Fruit fly (Drosophila melanogaster): ENCODE results near the gene CG42460.

The CG42460 gene

DNA sequence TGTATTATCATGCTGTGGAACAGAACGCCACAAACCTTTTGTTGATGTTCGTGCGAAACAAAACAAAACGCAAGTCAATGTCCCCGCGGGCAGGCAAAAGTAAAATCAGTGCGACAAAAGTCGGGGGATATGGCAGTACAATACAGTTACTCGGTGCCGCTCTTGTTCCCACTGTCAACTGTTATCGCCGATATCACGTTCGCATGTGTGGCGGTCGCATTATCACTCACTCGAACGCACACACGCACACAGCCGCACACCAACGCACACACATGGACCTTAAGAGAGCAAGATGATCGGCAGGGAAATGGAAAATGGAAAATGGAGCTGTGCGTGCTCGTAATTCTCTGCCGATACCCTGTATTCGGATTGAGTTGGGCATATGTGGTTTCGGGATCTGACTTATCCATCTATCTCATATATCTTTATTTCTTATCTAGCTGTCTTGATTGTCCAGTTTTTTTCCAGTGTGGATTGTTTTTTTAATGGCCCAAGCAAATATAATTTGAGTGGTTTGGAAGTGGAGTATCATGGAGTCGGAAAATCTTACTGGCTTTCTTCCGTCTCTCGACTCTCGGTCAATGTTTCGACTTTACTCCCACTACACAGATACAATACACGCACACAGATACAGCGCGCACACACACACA lies 49.6 kb downstream of the CG42460 start (continued):
- TF ChIP-seq CG12155 (GFP tag; optimal IDR thresholded peaks at IDR 0.05) (peak; percentile 47), Xbp1 (GFP tag; optimal IDR thresholded peaks at IDR 0.05) (peak; percentile 80), CG14710 (tag; optimal IDR thresholded peaks at IDR 0.05) (peak; percentile 88), ind (GFP tag; optimal IDR thresholded peaks at IDR 0.05) (peak; percentile 78), CG4730 (GFP tag; IDR thresholded peaks at IDR 0.05) (peak; percentile 66; the same call in 1 of the 2 replicates), abd-A (tag; optimal IDR thresholded peaks at IDR 0.05) (no peak), Hr51 (GFP tag; optimal IDR thresholded peaks at IDR 0.05) (peak in 1 of 2 experiments; percentile 15), CG5245 (GFP tag; optimal IDR thresholded peaks at IDR 0.05) (peak; percentile 78), lov (optimal IDR thresholded peaks at IDR 0.05) (no peak), lov (GFP tag; IDR thresholded peaks at IDR 0.05) (peak; percentile 73; the same call in 1 of the 3 replicates), Rx (GFP tag; IDR thresholded peaks at IDR 0.05) (peak; percentile 79), sens (GFP tag) (peak; percentile 98), jing (GFP tag; optimal IDR thresholded peaks at IDR 0.05) (peak; percentile 29), CG10366 (GFP tag; IDR thresholded peaks at IDR 0.05) (peak; percentile 75), CG12219 (GFP tag; optimal IDR thresholded peaks at IDR 0.05) (peak; percentile 39), chinmo (GFP tag; IDR thresholded peaks at IDR 0.05; ENCODE audit: partially characterized antibody) (no peak), fd102C (GFP tag; optimal IDR thresholded peaks at IDR 0.05) (no peak), CG16863 (GFP tag; optimal IDR thresholded peaks at IDR 0.05) (peak; percentile 87), pita (GFP tag; optimal IDR thresholded peaks at IDR 0.05) (no peak), ase (GFP tag; IDR thresholded peaks at IDR 0.05) (peak; percentile 76; the same call in 2 of the 3 replicates), CG31441 (GFP tag; IDR thresholded peaks at IDR 0.05) (peak; percentile 84), CG32532 (GFP tag; IDR thresholded peaks at IDR 0.05) (peak; percentile 38; the same call in 1 of the 2 replicates), CG9437 (GFP tag; optimal IDR thresholded peaks at IDR 0.05) (peak; percentile 66), sens-2 (GFP tag; IDR thresholded peaks at IDR 0.05) (peak; percentile 42; the same call in 1 of the 2 replicates), sima (GFP tag; optimal IDR thresholded peaks at IDR 0.05) (peak; percentile 35), so (GFP tag; IDR thresholded peaks at IDR 0.05) (peak; percentile 45; the same call in 1 of the 3 replicates), mld (GFP tag; IDR thresholded peaks at IDR 0.05; ENCODE audit: partially characterized antibody) (no peak), Jarid2 (GFP tag; optimal IDR thresholded peaks at IDR 0.05) (peak; percentile 8), Ssrp (tag; optimal IDR thresholded peaks at IDR 0.05) (peak; percentile 78), Xrp1 (GFP tag; IDR thresholded peaks at IDR 0.05) (peak; percentile 92; the same call in 1 of the 2 replicates), run (tag; optimal IDR thresholded peaks at IDR 0.05) (peak; percentile 40), vnd (GFP tag; IDR thresholded peaks at IDR 0.05; ENCODE audit: partially characterized antibody) (no peak), Dek (tag; optimal IDR thresholded peaks at IDR 0.05) (no peak), Gug (GFP tag; IDR thresholded peaks at IDR 0.05) (peak; percentile 75; the same call in 3 of the 4 replicates), CG10462 (GFP tag; optimal IDR thresholded peaks at IDR 0.05) (peak; percentile 72), dysf (GFP tag; IDR thresholded peaks at IDR 0.05) (peak; percentile 72), Fer3 (tag; optimal IDR thresholded peaks at IDR 0.05) (peak; percentile 40), Ada2b (GFP tag; IDR thresholded peaks at IDR 0.05) (peak; percentile 65), odd (GFP tag; optimal IDR thresholded peaks at IDR 0.05) (peak; percentile 24), CG18619 (GFP tag; optimal IDR thresholded peaks at IDR 0.05) (peak; percentile 22), CG13123 (GFP tag; optimal IDR thresholded peaks at IDR 0.05) (peak; percentile 39), Nf-YC (tag; optimal IDR thresholded peaks at IDR 0.05) (no peak), CG17612 (GFP tag; IDR thresholded peaks at IDR 0.05) (no peak), CG30020 (tag; optimal IDR thresholded peaks at IDR 0.05) (no peak), oc (tag; optimal IDR thresholded peaks at IDR 0.05) (peak; percentile 90), Dip2 (GFP tag; IDR thresholded peaks at IDR 0.05) (no peak), peb (GFP tag; IDR thresholded peaks at IDR 0.05) (peak; percentile 80), tup (GFP tag; optimal IDR thresholded peaks at IDR 0.05) (peak; percentile 58), CG7372 (GFP tag; IDR thresholded peaks at IDR 0.05) (0 out of 2 replicates have a peak, but pooled peaks have one; percentile 14), ATbp (GFP tag; optimal IDR thresholded peaks at IDR 0.05) (peak; percentile 91)
